Fruit fly (Drosophila melanogaster) whole organism, adult: ENCODE results near the gene Rtel1.
A peak's percentile ranks its signal among the peaks of the same experiment; 100 is the strongest.

Experiments
- CG11617 ChIP-seq: fragments of 200-800 bp; sonication (Bioruptor generic); optimal IDR thresholded peaks from 2 replicates; lab custom pipeline; 2017; ENCODE audit warnings: mild to moderate bottlenecking, missing biosample characterization, missing genetic modification reagents, missing genetic modification characterization
- CG12768 ChIP-seq: fragments of 200-800 bp; sonication (Bioruptor generic); optimal IDR thresholded peaks from 2 replicates; lab custom pipeline; 2017; ENCODE audit warnings: missing biosample characterization, missing genetic modification characterization, mild to moderate bottlenecking, moderate library complexity, missing genetic modification reagents
- CG14711 ChIP-seq: fragments of 200-800 bp; sonication (Bioruptor generic); optimal IDR thresholded peaks from 2 replicates; lab custom pipeline; 2018; ENCODE audit warnings: missing biosample characterization, mild to moderate bottlenecking, missing genetic modification characterization, moderate library complexity
- CG1620 ChIP-seq: fragments of 200-800 bp; sonication (Bioruptor generic); optimal IDR thresholded peaks from 2 replicates; lab custom pipeline; 2016; ENCODE audit warnings: missing biosample characterization, missing genetic modification characterization
- CG33017 ChIP-seq: fragments of 200-800 bp; sonication (Bioruptor generic); optimal IDR thresholded peaks from 2 replicates; lab custom pipeline; 2018; ENCODE audit warnings: missing biosample characterization, mild to moderate bottlenecking, missing genetic modification characterization, moderate library complexity
- CG5204 ChIP-seq: fragments of 200-800 bp; sonication (Bioruptor generic); optimal IDR thresholded peaks from 2 replicates; lab custom pipeline; 2016; ENCODE audit warnings: missing biosample characterization, missing genetic modification characterization
- CG7045 ChIP-seq: fragments of 200-800 bp; sonication (Bioruptor generic); optimal IDR thresholded peaks from 2 replicates; lab custom pipeline; 2017; ENCODE audit warnings: missing biosample characterization, mild to moderate bottlenecking, missing genetic modification characterization
- CG7101 ChIP-seq: fragments of 200-800 bp; sonication (Bioruptor generic); optimal IDR thresholded peaks from 2 replicates; lab custom pipeline; 2018; ENCODE audit warnings: missing biosample characterization, mild to moderate bottlenecking, missing genetic modification characterization, moderate library complexity
- Clk ChIP-seq: fragments of 200-800 bp; sonication (Bioruptor generic); optimal IDR thresholded peaks from 2 replicates; lab custom pipeline; 2017; ENCODE audit warnings: missing biosample characterization, missing genetic modification characterization
- Crg-1 ChIP-seq: fragments of 200-800 bp; sonication (Bioruptor generic); optimal IDR thresholded peaks from 2 replicates; lab custom pipeline; 2016; ENCODE audit warnings: missing biosample characterization, missing genetic modification characterization
- Hr96 ChIP-seq: fragments of 200-800 bp; sonication (Bioruptor generic); optimal IDR thresholded peaks from 2 replicates; lab custom pipeline; 2016; ENCODE audit warnings: missing biosample characterization, missing genetic modification characterization
- Mnt ChIP-seq: fragments of 200-800 bp; sonication (Bioruptor generic); optimal IDR thresholded peaks from 2 replicates; lab custom pipeline; 2016; ENCODE audit warnings: missing biosample characterization, mild to moderate bottlenecking, missing genetic modification characterization
- bab1 ChIP-seq: fragments of 200-800 bp; sonication (Bioruptor generic); optimal IDR thresholded peaks from 3 replicates; lab custom pipeline; 2019; ENCODE audit warnings: missing biosample characterization, mild to moderate bottlenecking, missing genetic modification characterization, moderate library complexity
- cic ChIP-seq: fragments of 200-800 bp; sonication (Bioruptor generic); optimal IDR thresholded peaks from 2 replicates; lab custom pipeline; 2017; ENCODE audit warnings: missing biosample characterization, mild to moderate bottlenecking, missing genetic modification characterization, moderate library complexity
- cnc ChIP-seq, 2 experiments: fragments of >200 bp; optimal IDR thresholded peaks; 2 replicates each; lab custom pipeline; 2017
- kay ChIP-seq: fragments of 200-800 bp; sonication (Bioruptor generic); peaks from one replicate; lab custom pipeline; 2016; ENCODE audit warnings: missing biosample characterization, missing genetic modification characterization, borderline replicate concordance
- ovo ChIP-seq: fragments of 200-800 bp; sonication (Bioruptor generic); optimal IDR thresholded peaks from 2 replicates; lab custom pipeline; 2016; ENCODE audit warnings: missing biosample characterization, missing genetic modification characterization
- pad ChIP-seq: fragments of 200-800 bp; sonication (Bioruptor generic); optimal IDR thresholded peaks from 3 replicates; lab custom pipeline; 2017; ENCODE audit warnings: missing biosample characterization, missing genetic modification characterization, mild to moderate bottlenecking, moderate library complexity, missing genetic modification reagents
- tj ChIP-seq: fragments of 200-800 bp; sonication (Bioruptor generic); optimal IDR thresholded peaks from 3 replicates; lab custom pipeline; 2017; ENCODE audit warnings: missing biosample characterization, mild to moderate bottlenecking, missing genetic modification characterization, moderate library complexity
- toe ChIP-seq: fragments of 200-800 bp; sonication (Bioruptor generic); optimal IDR thresholded peaks from 2 replicates; lab custom pipeline; 2016; ENCODE audit warnings: missing biosample characterization, missing genetic modification characterization

Rtel1 gene

dm6 chrX:5746864-5747861, at the start of gene Rtel1, which contains the start of gene IntS6:
Gene Rtel1 (plus strand): TSS chrX:5747747.
Gene IntS6 (minus strand): TSS chrX:5747254.
- peak; percentile 67 for TF ChIP-seq ovo
- TF ChIP-seq toe (GFP tag; lab: Kevin White, UChicago): peak; percentile 95
- TF ChIP-seq tj (GFP tag; lab: Kevin White, UChicago): peak; percentile 69
- peak; percentile 78 for TF ChIP-seq Crg-1 (GFP tag; lab: Kevin White, UChicago)
- TF ChIP-seq CG12768 (GFP tag; lab: Kevin White, UChicago): peak; percentile 85
- TF ChIP-seq CG7101: peak; percentile 95
- peak; percentile 95 for TF ChIP-seq Mnt (GFP tag; lab: Kevin White, UChicago)
- peak; percentile 74 for TF ChIP-seq pad
- TF ChIP-seq Clk (GFP tag; lab: Kevin White, UChicago): peak; percentile 71
- peak; percentile 96 for TF ChIP-seq Hr96 (GFP tag; lab: Kevin White, UChicago)
- TF ChIP-seq kay (GFP tag; lab: Kevin White, UChicago): peak; percentile 91
- peak; percentile 85 for TF ChIP-seq CG33017 (tag; lab: Kevin White, UChicago)
- no peak for TF ChIP-seq cnc (optimal IDR thresholded peaks at IDR 0.05; lab: Kevin White, UChicago)
- peak; percentile 93 for TF ChIP-seq CG11617 (GFP tag; lab: Kevin White, UChicago)
- TF ChIP-seq CG5204 (GFP tag; lab: Kevin White, UChicago): peak; percentile 91
- peak; percentile 95 for TF ChIP-seq CG1620 (GFP tag; lab: Kevin White, UChicago)
- peak; percentile 84 for TF ChIP-seq CG14711 (tag; lab: Kevin White, UChicago)
- peak; percentile 79 for TF ChIP-seq CG7045 (GFP tag; lab: Kevin White, UChicago)
- TF ChIP-seq cic: peak; percentile 74
- TF ChIP-seq bab1: peak; percentile 95

dm6 chrX:5698087-5698727, 49.3 kb upstream of the Rtel1 start, which contains the start of gene AdamTS-B:
Gene AdamTS-B (plus strand): TSS chrX:5698557.
- TF ChIP-seq kay (GFP tag; lab: Kevin White, UChicago) (no peak), pad (no peak), CG33017 (tag; lab: Kevin White, UChicago) (peak; percentile 18), Mnt (GFP tag; lab: Kevin White, UChicago) (no peak), CG7045 (GFP tag; lab: Kevin White, UChicago) (peak; percentile 18), cnc (optimal IDR thresholded peaks at IDR 0.05; lab: Kevin White, UChicago) (no peak), tj (GFP tag; lab: Kevin White, UChicago) (peak; percentile 7), Hr96 (GFP tag; lab: Kevin White, UChicago) (peak; percentile 6), CG7101 (peak; percentile 39), CG11617 (GFP tag; lab: Kevin White, UChicago) (peak; percentile 50), CG14711 (tag; lab: Kevin White, UChicago) (peak; percentile 26), CG1620 (GFP tag; lab: Kevin White, UChicago) (peak; percentile 19), toe (GFP tag; lab: Kevin White, UChicago) (no peak)

dm6 chrX:5699824-5700498, 47.6 kb upstream of the Rtel1 start:
- TF ChIP-seq CG14711 (tag; lab: Kevin White, UChicago) (no peak), pad (no peak), CG5204 (GFP tag; lab: Kevin White, UChicago) (no peak), Hr96 (GFP tag; lab: Kevin White, UChicago) (no peak), CG7101 (no peak), CG11617 (GFP tag; lab: Kevin White, UChicago) (no peak), CG33017 (tag; lab: Kevin White, UChicago) (no peak), toe (GFP tag; lab: Kevin White, UChicago) (no peak)

dm6 chrX:5705097-5705496, 42.5 kb upstream of the Rtel1 start:
- no peak for TF ChIP-seq kay (GFP tag; lab: Kevin White, UChicago)
- TF ChIP-seq CG33017 (tag; lab: Kevin White, UChicago): no peak
- TF ChIP-seq CG14711 (tag; lab: Kevin White, UChicago): no peak
- no peak for TF ChIP-seq bab1
- TF ChIP-seq Mnt (GFP tag; lab: Kevin White, UChicago): no peak
- no peak for TF ChIP-seq cic
- no peak for TF ChIP-seq ovo
- no peak for TF ChIP-seq cnc (optimal IDR thresholded peaks at IDR 0.05; lab: Kevin White, UChicago)
- no peak for TF ChIP-seq toe (GFP tag; lab: Kevin White, UChicago)
- no peak for TF ChIP-seq Crg-1 (GFP tag; lab: Kevin White, UChicago)

- TF ChIP-seq bab1 (no peak), CG11617 (GFP tag; lab: Kevin White, UChicago) (peak; percentile 38), CG5204 (GFP tag; lab: Kevin White, UChicago) (peak; percentile 51), CG33017 (tag; lab: Kevin White, UChicago) (peak; percentile 74), Clk (GFP tag; lab: Kevin White, UChicago) (peak; percentile 8), CG7045 (GFP tag; lab: Kevin White, UChicago) (peak; percentile 64), Hr96 (GFP tag; lab: Kevin White, UChicago) (peak; percentile 50), CG7101 (peak; percentile 72), cic (peak; percentile 33), ovo (no peak), CG12768 (GFP tag; lab: Kevin White, UChicago) (peak; percentile 66), CG14711 (tag; lab: Kevin White, UChicago) (peak; percentile 71), kay (GFP tag; lab: Kevin White, UChicago) (peak; percentile 29), CG1620 (GFP tag; lab: Kevin White, UChicago) (peak; percentile 33), Mnt (GFP tag; lab: Kevin White, UChicago) (peak; percentile 39), toe (GFP tag; lab: Kevin White, UChicago) (peak; percentile 34), pad (peak; percentile 32), cnc (optimal IDR thresholded peaks at IDR 0.05; lab: Kevin White, UChicago) (no peak), tj (GFP tag; lab: Kevin White, UChicago) (peak; percentile 30), Crg-1 (GFP tag; lab: Kevin White, UChicago) (no peak)
Observed at dm6 chrX:5705899-5706312, 41.6 kb upstream of the Rtel1 start.
